Fruit fly (Drosophila melanogaster) Kc167 (cell line): ENCODE data around the gene Ugt304A1.

Experiments used
- Myc ChIP-seq: fragments of >200 bp; optimal IDR thresholded peaks from 2 replicates; lab custom pipeline; 2017; ENCODE audit warnings: missing external identifiers
- Sin3A ChIP-seq: fragments of >200 bp; optimal IDR thresholded peaks from 2 replicates; lab custom pipeline; 2018; ENCODE audit warnings: missing external identifiers
- h ChIP-seq: fragments of >200 bp; optimal IDR thresholded peaks from 3 replicates; lab custom pipeline; 2018; ENCODE audit warnings: missing external identifiers
- insv ChIP-seq: fragments of >200 bp; optimal IDR thresholded peaks from 3 replicates; lab custom pipeline; 2018; ENCODE audit warnings: missing external identifiers
- psq ChIP-seq: fragments of >200 bp; optimal IDR thresholded peaks from 2 replicates; lab custom pipeline; 2017; ENCODE audit warnings: missing external identifiers
- ttk ChIP-seq: sonication (Bioruptor generic); optimal IDR thresholded peaks from 2 replicates; lab custom pipeline; 2017; ENCODE audit warnings: missing external identifiers

DNA sequence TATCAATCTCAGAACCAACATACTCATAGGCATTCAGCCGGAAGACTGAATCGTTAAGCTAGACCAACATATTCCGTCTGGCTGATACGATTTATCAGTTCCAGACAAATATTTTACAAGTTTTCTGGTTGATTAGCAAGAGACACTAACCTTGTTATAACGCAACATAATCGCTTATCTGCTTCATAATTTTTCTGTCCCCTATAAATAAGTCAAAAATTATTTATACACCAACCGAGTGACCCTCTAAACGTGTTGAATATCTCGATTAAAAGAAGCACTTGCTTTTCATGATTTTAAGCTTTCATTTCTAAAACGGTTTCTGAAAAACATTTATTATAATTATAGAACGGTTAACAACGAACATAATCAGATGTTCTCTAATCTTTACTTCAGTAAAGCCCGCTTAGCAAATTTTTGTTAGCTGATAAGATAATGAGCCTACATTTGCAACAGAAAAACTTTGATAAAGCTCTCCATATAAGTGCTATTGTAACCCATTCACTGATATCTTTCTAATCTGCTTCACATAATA lies 7.2 kb downstream of the Ugt304A1 start, which contains the start of gene Ugt35E2:
- TF ChIP-seq Myc (lab: Kevin White, UChicago) (no peak), psq (lab: Kevin White, UChicago) (no peak), Sin3A (lab: Kevin White, UChicago) (no peak), insv (lab: Kevin White, UChicago) (no peak), ttk (no peak), h (lab: Kevin White, UChicago) (no peak)
